Fruit fly (Drosophila melanogaster): Measurements from ENCODE around the gene CG14408.

Gene CG14408

DNA sequence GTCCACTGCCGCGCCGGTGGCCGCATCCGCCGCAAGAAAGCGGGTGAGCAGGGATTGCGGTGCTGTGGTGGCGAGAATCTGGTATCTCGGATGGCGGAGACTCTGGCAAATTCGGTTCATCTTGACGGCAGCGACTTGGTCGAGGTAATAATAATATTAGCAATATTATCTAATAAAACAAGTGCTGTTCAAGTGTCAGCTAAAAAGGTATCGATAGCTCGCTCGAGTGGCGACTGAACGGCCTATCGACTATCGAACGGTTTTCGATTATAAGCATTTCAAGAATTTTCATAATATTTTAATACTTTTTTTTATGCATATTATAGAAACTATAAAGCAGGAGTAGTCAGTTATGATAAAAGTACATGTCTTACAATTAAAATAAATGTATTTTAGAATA, 6.2 kb upstream of the CG14408 start, which contains the start of gene Grx5:
TSS of gene Grx5 (minus strand) at position 216 of the 400 bp plus-strand sequence.
- no peak for TF ChIP-seq rgr (GFP tag; optimal IDR thresholded peaks at IDR 0.05)
- no peak for TF ChIP-seq Mio (GFP tag; optimal IDR thresholded peaks at IDR 0.05)
- no peak for TF ChIP-seq Myc (optimal IDR thresholded peaks at IDR 0.05)
- TF ChIP-seq br (GFP tag; optimal IDR thresholded peaks at IDR 0.05), result no peak
- no peak for TF ChIP-seq N (GFP tag; optimal IDR thresholded peaks at IDR 0.05)
- no peak for TF ChIP-seq Vsx2 (GFP tag; optimal IDR thresholded peaks at IDR 0.05; ENCODE audit: partially characterized antibody)
- no peak for TF ChIP-seq Dfd (GFP tag; optimal IDR thresholded peaks at IDR 0.05)
- no peak for TF ChIP-seq tai (GFP tag; optimal IDR thresholded peaks at IDR 0.05)

DNA sequence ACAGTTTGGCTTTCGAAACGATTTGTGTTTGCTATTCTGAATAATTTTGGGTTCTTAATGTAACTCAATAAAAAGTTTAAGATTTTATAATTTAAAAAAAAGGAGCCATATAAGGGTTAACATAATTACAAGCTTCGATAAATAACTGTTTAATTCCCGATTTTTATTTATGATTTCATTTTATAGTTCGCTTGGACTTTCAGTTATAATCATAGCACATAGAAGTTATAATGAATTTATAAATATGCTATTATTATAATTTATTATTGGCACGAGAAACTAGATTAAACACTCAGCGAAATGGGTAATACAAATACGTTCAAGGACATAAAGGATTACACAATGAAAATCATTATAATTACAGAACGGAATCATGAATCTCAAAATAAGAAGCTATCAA, 4.6 kb upstream of the CG14408 start, which contains the start of gene CG14410:
TSS of gene CG14410 (plus strand) at position 301 of the 400 bp plus-strand sequence.
- no peak for TF ChIP-seq sv (GFP tag; optimal IDR thresholded peaks at IDR 0.05)
- no peak for TF ChIP-seq CG32264 (GFP tag; optimal IDR thresholded peaks at IDR 0.05)
- TF ChIP-seq GATAd (GFP tag; optimal IDR thresholded peaks at IDR 0.05), result no peak
- TF ChIP-seq dl (GFP tag; optimal IDR thresholded peaks at IDR 0.05; ENCODE audit: insufficient read depth in 1 of 2, partially characterized antibody in 2 of 2), result no peak
- no peak for TF ChIP-seq Hr83 (GFP tag; optimal IDR thresholded peaks at IDR 0.05; ENCODE audit: poor library complexity, severe bottlenecking)
- no peak for TF ChIP-seq OdsH (GFP tag; optimal IDR thresholded peaks at IDR 0.05)
- no peak for TF ChIP-seq ey (GFP tag; optimal IDR thresholded peaks at IDR 0.05)
- TF ChIP-seq Rel (GFP tag; optimal IDR thresholded peaks at IDR 0.05), result no peak
- TF ChIP-seq Rel (tag; optimal IDR thresholded peaks at IDR 0.05), result no peak
- TF ChIP-seq Myc (optimal IDR thresholded peaks at IDR 0.05), result no peak
- TF ChIP-seq pan (optimal IDR thresholded peaks at IDR 0.05), result no peak
- no peak for TF ChIP-seq Hr78 (GFP tag; optimal IDR thresholded peaks at IDR 0.05)
- no peak for TF ChIP-seq sage (GFP tag; optimal IDR thresholded peaks at IDR 0.05)
- TF ChIP-seq Dif (GFP tag; optimal IDR thresholded peaks at IDR 0.05; ENCODE audit: partially characterized antibody), result no peak
- TF ChIP-seq N (GFP tag; optimal IDR thresholded peaks at IDR 0.05), result no peak
- TF ChIP-seq fru (GFP tag; optimal IDR thresholded peaks at IDR 0.05), result no peak
- no peak for TF ChIP-seq br (GFP tag; optimal IDR thresholded peaks at IDR 0.05)
- no peak for TF ChIP-seq CrebA (GFP tag; optimal IDR thresholded peaks at IDR 0.05; ENCODE audit: borderline replicate concordance)
- TF ChIP-seq Hnf4 (GFP tag; optimal IDR thresholded peaks at IDR 0.05), result no peak

DNA sequence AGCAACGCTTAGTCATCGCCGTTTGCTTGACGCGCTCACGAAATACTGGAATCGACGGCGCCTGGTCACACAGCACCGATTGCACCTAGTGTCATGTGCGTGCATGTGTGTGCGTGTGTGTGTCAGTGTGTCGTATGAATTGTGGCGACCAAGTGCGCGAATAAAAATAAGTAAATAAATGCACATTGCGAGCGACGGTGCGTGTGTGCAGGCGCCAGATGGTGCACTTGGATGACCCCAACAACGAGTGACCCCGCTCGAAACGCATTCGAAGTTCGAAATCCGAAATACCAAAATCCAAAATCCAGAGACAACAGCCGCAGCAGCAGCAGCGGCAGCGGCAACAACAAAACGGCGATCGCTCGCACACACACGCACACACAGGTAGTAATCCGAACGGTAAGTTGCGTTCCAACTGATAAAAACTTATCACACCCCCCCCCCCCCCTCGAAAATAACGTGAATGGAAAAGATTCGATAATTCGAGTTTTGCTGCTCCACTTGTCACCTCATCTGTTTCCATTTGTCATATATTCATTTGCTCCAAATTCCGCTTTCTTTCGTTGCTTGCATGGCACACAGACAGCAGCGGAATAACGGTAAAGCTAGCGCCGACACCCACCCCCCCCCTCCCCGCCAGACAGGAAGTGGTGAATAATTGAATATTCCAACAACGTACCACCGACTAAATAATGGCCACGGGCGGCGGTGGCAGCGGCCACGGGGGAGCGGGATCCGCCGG, 900 bp upstream of the CG14408 start, which contains the start of gene CG14411:
TSS of gene CG14411 (plus strand) at position 86 of the 742 bp plus-strand sequence.
- TF ChIP-seq Dif (GFP tag; optimal IDR thresholded peaks at IDR 0.05; ENCODE audit: partially characterized antibody) (no peak), woc (GFP tag; optimal IDR thresholded peaks at IDR 0.05) (peak; percentile 11), OdsH (GFP tag; optimal IDR thresholded peaks at IDR 0.05) (peak; percentile 7)

dm6 chrX:14827643-14828042, 4.2 kb downstream of the CG14408 start:
- TF ChIP-seq Dfd (GFP tag; optimal IDR thresholded peaks at IDR 0.05) (peak; percentile 64), sage (GFP tag; optimal IDR thresholded peaks at IDR 0.05) (no peak), dsf (GFP tag; optimal IDR thresholded peaks at IDR 0.05; ENCODE audit: borderline replicate concordance) (no peak), CG9705 (GFP tag; optimal IDR thresholded peaks at IDR 0.05) (no peak), lola (GFP tag; optimal IDR thresholded peaks at IDR 0.05) (no peak)

DNA sequence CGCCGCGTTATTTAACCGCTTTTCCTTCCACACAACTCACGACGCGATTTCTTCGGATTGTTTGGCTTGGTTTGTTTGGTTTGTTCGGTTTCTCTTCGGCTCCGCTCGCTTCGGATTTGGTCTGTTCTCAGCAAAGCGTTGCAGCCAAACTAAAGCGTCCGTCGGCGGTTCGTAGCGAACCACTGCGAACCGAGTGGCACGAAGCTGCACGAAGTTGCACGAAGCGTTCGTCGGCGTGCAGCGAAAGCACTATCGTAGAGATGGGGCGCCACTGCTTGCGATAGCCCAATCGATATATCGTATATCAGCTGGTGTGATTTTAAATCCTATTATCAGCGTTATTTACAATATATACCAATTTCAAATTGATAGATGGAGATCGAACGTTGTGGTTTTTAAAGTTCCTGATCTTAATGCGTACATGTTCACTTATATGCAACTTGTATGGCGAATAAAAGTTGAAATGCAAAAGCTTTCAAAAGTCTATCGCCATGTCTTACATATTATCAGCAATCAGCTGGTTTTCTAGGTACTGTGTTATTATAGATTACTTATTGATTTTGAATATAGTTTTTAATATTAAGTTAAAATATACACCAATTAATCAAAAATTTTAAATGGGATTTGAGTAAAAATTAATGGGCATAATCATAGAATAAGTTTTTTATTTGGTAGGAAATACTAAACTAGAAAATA, 5.8 kb downstream of the CG14408 start, which contains the start of gene rut:
TSS of gene rut (minus strand) at position 152 of the 696 bp plus-strand sequence.
- peak; percentile 67 for TF ChIP-seq Hr83 (GFP tag; optimal IDR thresholded peaks at IDR 0.05; ENCODE audit: poor library complexity, severe bottlenecking)
- TF ChIP-seq woc (GFP tag; optimal IDR thresholded peaks at IDR 0.05), result peak; percentile 82
- TF ChIP-seq Jra (GFP tag; optimal IDR thresholded peaks at IDR 0.05), result peak; percentile 42
- TF ChIP-seq dl (GFP tag; optimal IDR thresholded peaks at IDR 0.05; ENCODE audit: insufficient read depth in 1 of 2, partially characterized antibody in 2 of 2), result no peak
- TF ChIP-seq h (GFP tag; optimal IDR thresholded peaks at IDR 0.05), result peak; percentile 35
- peak in 1 of 2 experiments; percentile 5 for TF ChIP-seq foxo (GFP tag; optimal IDR thresholded peaks at IDR 0.05)
- peak; percentile 20 for TF ChIP-seq rgr (GFP tag; optimal IDR thresholded peaks at IDR 0.05)
- no peak for TF ChIP-seq GATAd (GFP tag; optimal IDR thresholded peaks at IDR 0.05)
- peak; percentile 11 for TF ChIP-seq fru (GFP tag; optimal IDR thresholded peaks at IDR 0.05)
- no peak for TF ChIP-seq Dif (GFP tag; optimal IDR thresholded peaks at IDR 0.05; ENCODE audit: partially characterized antibody)

All from whole organism, wandering third instar larva.